Worm (Caenorhabditis elegans) whole organism, L4 larva: ENCODE results near the gene K09F5.4.
A peak's percentile ranks its signal among the peaks of the same experiment; 100 is the strongest.
"Not testable (repeated sequence)": the region's sequence is repeated elsewhere in the genome, so short reads cannot be mapped to it uniquely, and the experiment has no call there.

Experiments
- R02D3.7 ChIP-seq: fragments of 150-350 bp; sonication (generic microtip); optimal IDR thresholded peaks from 3 replicates; lab custom pipeline; 2014; ENCODE audit warnings: missing biosample characterization, missing genetic modification characterization
- T20F7.1 ChIP-seq: fragments of 200-800 bp; sonication (Bioruptor generic); optimal IDR thresholded peaks from 2 replicates; lab custom pipeline; 2018; ENCODE audit warnings: mild to moderate bottlenecking, missing genetic modification characterization, missing compliant biosample characterization
- T26A8.4 ChIP-seq: fragments of 200-800 bp; sonication (Bioruptor generic); IDR thresholded peaks from 2 replicates; pipeline ENCODE4 v1.3.6; 2022; ENCODE audit warnings: missing genetic modification characterization, missing compliant biosample characterization
- ZK546.5 ChIP-seq, 2 experiments: sonication (generic microtip); optimal IDR thresholded peaks; 2 replicates each; lab custom pipeline; 2017; ENCODE audit warnings: missing biosample characterization in 2 of 2, missing genetic modification characterization in 2 of 2
- ceh-28 ChIP-seq: fragments of 150-350 bp; optimal IDR thresholded peaks from 2 replicates; lab custom pipeline; 2014; ENCODE audit warnings: missing biosample characterization, missing genetic modification reagents, missing genetic modification characterization
- ceh-44 ChIP-seq: fragments of 200-800 bp; sonication (Bioruptor generic); IDR thresholded peaks from 2 replicates; pipeline ENCODE4 v1.3.6; 2022; ENCODE audit warnings: missing genetic modification reagents, missing genetic modification characterization, missing compliant biosample characterization
- ceh-82 ChIP-seq: sonication (generic microtip); optimal IDR thresholded peaks from 2 replicates; lab custom pipeline; 2017; ENCODE audit warnings: missing biosample characterization, missing genetic modification characterization
- ces-1 ChIP-seq: fragments of 150-350 bp; sonication (generic microtip); optimal IDR thresholded peaks from 4 replicates; lab custom pipeline; 2014; ENCODE audit warnings: missing biosample characterization, missing genetic modification reagents, missing genetic modification characterization
- cey-2 ChIP-seq: sonication (generic microtip); optimal IDR thresholded peaks from 3 replicates; lab custom pipeline; 2017; ENCODE audit warnings: missing genetic modification characterization, mild to moderate bottlenecking, missing compliant biosample characterization, antibody characterized with exemption, borderline replicate concordance; ENCODE audit not compliant: insufficient read depth
- ctbp-1 ChIP-seq: fragments of 200-800 bp; sonication (Bioruptor generic); IDR thresholded peaks from 2 replicates; pipeline ENCODE4 v1.3.6; 2022; ENCODE audit warnings: missing genetic modification reagents, missing genetic modification characterization, missing compliant biosample characterization
- daf-12 ChIP-seq: fragments of 150-350 bp; optimal IDR thresholded peaks from 2 replicates; lab custom pipeline; 2014; ENCODE audit warnings: missing biosample characterization, missing genetic modification reagents, missing genetic modification characterization
- dmd-8 ChIP-seq: fragments of 200-800 bp; sonication (Bioruptor generic); IDR thresholded peaks from 2 replicates; pipeline ENCODE4 v1.3.6; 2022; ENCODE audit warnings: missing genetic modification characterization, missing compliant biosample characterization
- dpl-1 ChIP-seq: fragments of 150-350 bp; optimal IDR thresholded peaks from 2 replicates; lab custom pipeline; 2014; ENCODE audit warnings: missing biosample characterization, missing genetic modification reagents, missing genetic modification characterization
- dve-1 ChIP-seq: sonication (generic microtip); optimal IDR thresholded peaks from 2 replicates; lab custom pipeline; 2017; ENCODE audit warnings: antibody characterized with exemption, mild to moderate bottlenecking, missing genetic modification characterization, missing compliant biosample characterization; ENCODE audit not compliant: insufficient read depth
- gei-8 ChIP-seq: fragments of 200-800 bp; sonication (Bioruptor generic); optimal IDR thresholded peaks from 2 replicates; lab custom pipeline; 2018; ENCODE audit warnings: mild to moderate bottlenecking, missing genetic modification characterization, missing compliant biosample characterization
- hlh-11 ChIP-seq: fragments of 200-800 bp; sonication (Bioruptor generic); optimal IDR thresholded peaks from 2 replicates; lab custom pipeline; 2018; ENCODE audit warnings: mild to moderate bottlenecking, missing genetic modification characterization, missing compliant biosample characterization
- hlh-30 ChIP-seq: sonication (generic microtip); optimal IDR thresholded peaks from 2 replicates; lab custom pipeline; 2017; ENCODE audit warnings: antibody characterized with exemption, mild to moderate bottlenecking, missing genetic modification characterization, missing compliant biosample characterization; ENCODE audit not compliant: insufficient read depth
- lin-13 ChIP-seq: fragments of 150-350 bp; optimal IDR thresholded peaks from 2 replicates; lab custom pipeline; 2014; ENCODE audit warnings: missing biosample characterization, missing genetic modification reagents, missing genetic modification characterization
- lin-15B ChIP-seq: fragments of 150-350 bp; sonication (generic microtip); optimal IDR thresholded peaks from 3 replicates; lab custom pipeline; 2014; ENCODE audit warnings: missing biosample characterization, missing genetic modification characterization
- lin-38 ChIP-seq: fragments of 200-800 bp; sonication (Bioruptor generic); IDR thresholded peaks from 2 replicates; pipeline ENCODE4 v1.3.6; 2022; ENCODE audit warnings: missing genetic modification reagents, missing genetic modification characterization, missing compliant biosample characterization
- lsy-2 ChIP-seq, 2 experiments: fragments of 150-350 bp in 1 of 2; sonication (generic microtip) in 1 of 2; optimal IDR thresholded peaks; 2 replicates each; lab custom pipeline; 2014 to 2017; ENCODE audit warnings: missing biosample characterization in 2 of 2, missing genetic modification characterization in 2 of 2
- madf-5 ChIP-seq, 2 experiments: fragments of 200-800 bp; sonication (Bioruptor generic); IDR thresholded peaks; 2 replicates each; pipeline ENCODE4 v1.3.6; 2022; ENCODE audit warnings: missing compliant biosample characterization in 2 of 2, missing genetic modification characterization in 2 of 2
- madf-9 ChIP-seq: fragments of 200-800 bp; sonication (Bioruptor generic); conservative IDR thresholded peaks from 2 replicates; pipeline ENCODE4 v1.3.6; 2022; ENCODE audit warnings: missing genetic modification reagents, missing genetic modification characterization, missing compliant biosample characterization
- mdl-1 ChIP-seq, 2 experiments: fragments of 150-350 bp in 1 of 2; sonication (generic microtip) in 1 of 2; optimal IDR thresholded peaks; 2 replicates each; lab custom pipeline; 2014 to 2017; ENCODE audit warnings: missing biosample characterization in 2 of 2, missing genetic modification characterization in 2 of 2
- mep-1 ChIP-seq: fragments of 150-350 bp; sonication (generic microtip); optimal IDR thresholded peaks from 3 replicates; lab custom pipeline; 2014; ENCODE audit warnings: missing biosample characterization, missing genetic modification characterization
- mes-2 ChIP-seq: sonication (generic microtip); optimal IDR thresholded peaks from 2 replicates; lab custom pipeline; 2016; ENCODE audit warnings: missing genotype, mild to moderate bottlenecking, missing genetic modification characterization, missing compliant biosample characterization; ENCODE audit not compliant: poor library complexity, severe bottlenecking
- nhr-10 ChIP-seq: fragments of 150-350 bp; optimal IDR thresholded peaks from 2 replicates; lab custom pipeline; 2014; ENCODE audit warnings: missing biosample characterization, missing genetic modification characterization
- nhr-28 ChIP-seq: fragments of 150-350 bp; optimal IDR thresholded peaks from 2 replicates; lab custom pipeline; 2014; ENCODE audit warnings: missing biosample characterization, missing genetic modification characterization
- nhr-41 ChIP-seq: fragments of 200-800 bp; sonication (Bioruptor generic); IDR thresholded peaks from 2 replicates; pipeline ENCODE4 v1.3.6; 2022; ENCODE audit warnings: missing genetic modification reagents, missing genetic modification characterization, missing compliant biosample characterization
- nhr-6 ChIP-seq: fragments of 150-350 bp; optimal IDR thresholded peaks from 2 replicates; lab custom pipeline; 2014; ENCODE audit warnings: missing biosample characterization, missing genetic modification characterization
- nhr-76 ChIP-seq: fragments of 150-350 bp; optimal IDR thresholded peaks from 2 replicates; lab custom pipeline; 2014; ENCODE audit warnings: missing biosample characterization, missing genetic modification characterization
- nhr-77 ChIP-seq: fragments of 150-350 bp; optimal IDR thresholded peaks from 2 replicates; lab custom pipeline; 2014; ENCODE audit warnings: missing biosample characterization, missing genetic modification characterization
- pha-4 ChIP-seq, 2 experiments: fragments of 150-350 bp in 1 of 2; fragments of 200-800 bp in 1 of 2; sonication (Bioruptor generic) in 1 of 2; IDR thresholded peaks in 1 of 2; optimal IDR thresholded peaks in 1 of 2; 2 replicates each; pipeline versions ENCODE4 v1.3.6 to Lab custom; 2014 to 2022; ENCODE audit warnings: missing genetic modification characterization in 2 of 2, missing genetic modification reagents in 2 of 2, missing biosample characterization in 1 of 2, missing compliant biosample characterization in 1 of 2
- snpc-1.2 ChIP-seq: fragments of 200-800 bp; sonication (Bioruptor generic); IDR thresholded peaks from 2 replicates; pipeline ENCODE4 v1.3.6; 2022; ENCODE audit warnings: missing genetic modification reagents, missing genetic modification characterization, missing compliant biosample characterization
- tag-97 ChIP-seq: fragments of 200-800 bp; sonication (Bioruptor generic); IDR thresholded peaks from 2 replicates; pipeline ENCODE4 v1.3.6; 2022; ENCODE audit warnings: missing genetic modification characterization, missing compliant biosample characterization
- unc-130 ChIP-seq: sonication (generic microtip); optimal IDR thresholded peaks from 2 replicates; lab custom pipeline; 2016; ENCODE audit warnings: missing genetic modification reagents, missing genetic modification characterization, missing compliant biosample characterization
- unc-62 ChIP-seq, 3 experiments: fragments of 150-350 bp in 1 of 3; sonication (generic microtip); optimal IDR thresholded peaks in 2 of 3; peaks in 1 of 3; 1 replicate in 1 of 3; 2 replicates in 2 of 3; lab custom pipeline; 2014 to 2017; ENCODE audit warnings: missing biosample characterization in 3 of 3, missing genetic modification characterization in 3 of 3, missing genetic modification reagents in 3 of 3, missing genotype in 1 of 3
- zag-1 ChIP-seq: fragments of 150-350 bp; optimal IDR thresholded peaks from 2 replicates; lab custom pipeline; 2014; ENCODE audit warnings: missing biosample characterization, missing genetic modification characterization
- ztf-7 ChIP-seq: fragments of 150-350 bp; optimal IDR thresholded peaks from 2 replicates; lab custom pipeline; 2014; ENCODE audit warnings: missing biosample characterization, missing genetic modification characterization

K09F5.4 gene

ce11 chrX:7665401-7665800 is 45.1 kb downstream of the K09F5.4 start:
- TF ChIP-seq madf-5 (GFP tag; IDR thresholded peaks at IDR 0.05; lab: Robert Waterston, UW) (no peak), unc-62 (GFP tag; optimal IDR thresholded peaks at IDR 0.05 in 1 of 2; lab: Kevin White, UChicago) (peak in 1 of 2 experiments; percentile 35), unc-62 (tag; optimal IDR thresholded peaks at IDR 0.05; lab: Kevin White, UChicago) (no peak), nhr-6 (tag; lab: Kevin White, UChicago) (no peak)

ce11 chrX:7664819-7665218 is 45.7 kb downstream of the K09F5.4 start, which contains the start of gene dhs-29:
dhs-29 (minus strand) TSS chrX:7664919.
- not testable (repeated sequence) for TF ChIP-seq ces-1 (GFP tag; lab: Kevin White, UChicago); lin-13 (GFP tag; lab: Kevin White, UChicago); T26A8.4 (GFP tag; lab: Robert Waterston, UW)

- TF ChIP-seq unc-62 (GFP tag; optimal IDR thresholded peaks at IDR 0.05 in 1 of 2; lab: Kevin White, UChicago) (peak in 1 of 2 experiments; percentile 53), unc-62 (tag; optimal IDR thresholded peaks at IDR 0.05; lab: Kevin White, UChicago) (no peak), ceh-44 (GFP tag; lab: Robert Waterston, UW) (no peak), unc-130 (no peak)
Measured at ce11 chrX:7664419-7664818, 46.1 kb downstream of the K09F5.4 start.

ce11 chrX:7662532-7662931 is 48.0 kb downstream of the K09F5.4 start:
- TF ChIP-seq tag-97 (GFP tag; lab: Robert Waterston, UW) (no peak), mdl-1 (tag; optimal IDR thresholded peaks at IDR 0.05; lab: Kevin White, UChicago) (no peak), ceh-82 (tag; lab: Kevin White, UChicago) (no peak), lsy-2 (tag; optimal IDR thresholded peaks at IDR 0.05; lab: Kevin White, UChicago) (peak in 1 of 2 experiments; percentile 1)

- no peak for TF ChIP-seq nhr-41 (GFP tag; lab: Robert Waterston, UW)
- TF ChIP-seq hlh-30 (tag; lab: Kevin White, UChicago): peak; percentile 18
- peak; percentile 72 for TF ChIP-seq mes-2 (tag; lab: Kevin White, UChicago)
- TF ChIP-seq gei-8 (GFP tag; lab: Kevin White, UChicago): no peak
- TF ChIP-seq daf-12 (tag; lab: Kevin White, UChicago): no peak
- no peak for TF ChIP-seq nhr-77 (tag; lab: Kevin White, UChicago)
- TF ChIP-seq zag-1: no peak
- TF ChIP-seq ceh-28 (tag; lab: Kevin White, UChicago): no peak
- TF ChIP-seq dve-1 (tag; lab: Kevin White, UChicago): peak; percentile 75
- TF ChIP-seq madf-9: no peak
- TF ChIP-seq ceh-82 (tag; lab: Kevin White, UChicago): no peak
- TF ChIP-seq lin-15B: no peak
- TF ChIP-seq ZK546.5 (tag; optimal IDR thresholded peaks at IDR 0.05; lab: Kevin White, UChicago): no peak
- no peak for TF ChIP-seq nhr-10 (tag; lab: Kevin White, UChicago)
- TF ChIP-seq madf-5 (GFP tag; IDR thresholded peaks at IDR 0.05; lab: Robert Waterston, UW): no peak
- TF ChIP-seq nhr-76 (tag; lab: Kevin White, UChicago): no peak
- TF ChIP-seq unc-130: no peak
- no peak for TF ChIP-seq T20F7.1 (GFP tag; lab: Kevin White, UChicago)
- no peak for TF ChIP-seq dmd-8
- no peak for TF ChIP-seq snpc-1.2 (GFP tag; lab: Robert Waterston, UW)
- TF ChIP-seq R02D3.7 (tag; lab: Kevin White, UChicago): no peak
- peak; percentile 32 for TF ChIP-seq nhr-28 (tag; lab: Kevin White, UChicago)
- TF ChIP-seq nhr-6 (tag; lab: Kevin White, UChicago): peak; percentile 33
- no peak for TF ChIP-seq ctbp-1 (GFP tag; lab: Robert Waterston, UW)
- peak in 1 of 2 experiments; percentile 42 for TF ChIP-seq lsy-2 (tag; optimal IDR thresholded peaks at IDR 0.05; lab: Kevin White, UChicago)
- no peak for TF ChIP-seq cey-2
- TF ChIP-seq mep-1: peak; percentile 52
- no peak for TF ChIP-seq ztf-7 (tag; lab: Kevin White, UChicago)
- peak; percentile 27 for TF ChIP-seq lin-13 (GFP tag; lab: Kevin White, UChicago)
- no peak for TF ChIP-seq unc-62 (GFP tag; optimal IDR thresholded peaks at IDR 0.05 in 1 of 2; lab: Kevin White, UChicago)
- no peak for TF ChIP-seq unc-62 (tag; optimal IDR thresholded peaks at IDR 0.05; lab: Kevin White, UChicago)
- TF ChIP-seq hlh-11 (tag; lab: Kevin White, UChicago): peak; percentile 56
- no peak for TF ChIP-seq mdl-1 (tag; optimal IDR thresholded peaks at IDR 0.05; lab: Kevin White, UChicago)
- peak; percentile 2 for TF ChIP-seq dpl-1 (GFP tag; lab: Kevin White, UChicago)
- TF ChIP-seq lin-38: peak; percentile 72
- TF ChIP-seq pha-4 (GFP tag; IDR thresholded peaks at IDR 0.05; lab: Robert Waterston, UW): no peak
- TF ChIP-seq pha-4 (tag; optimal IDR thresholded peaks at IDR 0.05; lab: Kevin White, UChicago): peak; percentile 58
Measured at ce11 chrX:7661628-7662027, 48.9 kb downstream of the K09F5.4 start.
